Worm (Caenorhabditis elegans) whole organism, L1 larva: ENCODE measurements around the gene ZK669.3.

Source experiments
- ces-1 ChIP-seq: fragments of 150-350 bp; optimal IDR thresholded peaks from 2 replicates; lab custom pipeline; 2014; ENCODE audit warnings: missing biosample characterization, missing genetic modification reagents, missing genetic modification characterization
- elt-3 ChIP-seq, 6 experiments: fragments of 150-350 bp in 1 of 6; sonication (generic microtip); optimal IDR thresholded peaks; 2 replicates each; lab custom pipeline; 2017 to 2018; ENCODE audit warnings: missing biosample characterization in 6 of 6, missing genetic modification characterization in 6 of 6, inconsistent platforms in 1 of 6
- lir-3 ChIP-seq: sonication (generic microtip); optimal IDR thresholded peaks from 2 replicates; lab custom pipeline; 2016; ENCODE audit warnings: mild to moderate bottlenecking, missing genetic modification characterization, moderate library complexity, missing compliant biosample characterization; ENCODE audit not compliant: poor library complexity
- lsy-2 ChIP-seq, 2 experiments: fragments of 150-350 bp; optimal IDR thresholded peaks; 2 replicates each; lab custom pipeline; 2014; ENCODE audit warnings: missing biosample characterization in 2 of 2, missing genetic modification characterization in 2 of 2
- nhr-90 ChIP-seq: sonication (generic microtip); optimal IDR thresholded peaks from 2 replicates; lab custom pipeline; 2016; ENCODE audit warnings: mild to moderate bottlenecking, missing genetic modification characterization, missing compliant biosample characterization; ENCODE audit not compliant: poor library complexity
- unc-62 ChIP-seq: fragments of 150-350 bp; optimal IDR thresholded peaks from 2 replicates; lab custom pipeline; 2014; ENCODE audit warnings: missing biosample characterization, missing genetic modification reagents, missing genetic modification characterization
- ztf-11 ChIP-seq, 2 experiments: sonication (generic microtip); optimal IDR thresholded peaks; 2 replicates each; lab custom pipeline; 2016 to 2017; ENCODE audit warnings: missing genetic modification characterization in 2 of 2, missing biosample characterization in 1 of 2, missing compliant biosample characterization in 1 of 2

DNA sequence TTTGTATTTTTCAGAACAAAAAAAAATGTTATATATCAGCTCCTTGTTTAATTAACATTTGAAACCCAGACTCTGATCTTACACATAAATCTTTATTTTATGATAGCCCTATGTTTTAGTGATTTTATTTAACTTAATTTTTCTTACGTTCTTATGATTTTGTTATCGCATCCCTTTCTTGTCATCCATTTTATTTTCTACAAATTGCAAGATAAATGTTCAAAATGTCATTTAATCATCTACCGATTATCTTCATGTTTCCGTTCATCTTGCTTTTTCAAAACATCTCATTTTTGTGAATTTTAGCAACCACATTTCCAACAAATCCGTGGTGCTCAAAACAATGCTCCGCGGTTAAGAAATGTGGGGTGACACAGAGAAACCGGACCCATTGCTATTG, 35.4 kb downstream of the ZK669.3 start, which contains the start of gene DH11.5:
- no peak for TF ChIP-seq ztf-11 (tag; optimal IDR thresholded peaks at IDR 0.05; lab: Kevin White, UChicago)
- no peak for TF ChIP-seq ces-1 (GFP tag; lab: Kevin White, UChicago)
- TF ChIP-seq unc-62 = no peak
- TF ChIP-seq elt-3 (tag; optimal IDR thresholded peaks at IDR 0.05; lab: Kevin White, UChicago) = no peak
- no peak for TF ChIP-seq lir-3 (tag; lab: Kevin White, UChicago)
- no peak for TF ChIP-seq nhr-90 (tag; lab: Kevin White, UChicago)
- no peak for TF ChIP-seq lsy-2 (tag; optimal IDR thresholded peaks at IDR 0.05; lab: Kevin White, UChicago)
